Worm (Caenorhabditis elegans) whole organism, L1 larva: Measurements from ENCODE around the gene C06A8.6.

ENCODE experiments used
- C16A3.4 ChIP-seq: fragments of 150-350 bp; optimal IDR thresholded peaks from 2 replicates; lab custom pipeline; 2014; ENCODE audit warnings: missing biosample characterization, missing genetic modification characterization
- F16B12.6 ChIP-seq: fragments of 150-350 bp; optimal IDR thresholded peaks from 2 replicates; lab custom pipeline; 2014; ENCODE audit warnings: missing biosample characterization, missing genetic modification characterization
- Y116A8C.19 ChIP-seq: sonication (generic microtip); optimal IDR thresholded peaks from 2 replicates; lab custom pipeline; 2016; ENCODE audit warnings: missing compliant biosample characterization, missing genetic modification characterization, borderline replicate concordance
- blmp-1 ChIP-seq: fragments of 150-350 bp; optimal IDR thresholded peaks from 2 replicates; lab custom pipeline; 2014; ENCODE audit warnings: missing biosample characterization, missing genetic modification characterization
- ceh-8 ChIP-seq: fragments of 200-800 bp; sonication (Bioruptor generic); optimal IDR thresholded peaks from 2 replicates; lab custom pipeline; 2018; ENCODE audit warnings: mild to moderate bottlenecking, missing genetic modification characterization, moderate library complexity, missing compliant biosample characterization
- ceh-82 ChIP-seq, 3 experiments: fragments of 150-350 bp in 1 of 3; sonication (generic microtip) in 2 of 3; optimal IDR thresholded peaks; 2 replicates each; lab custom pipeline; 2014 to 2017; ENCODE audit warnings: missing biosample characterization in 3 of 3, missing genetic modification characterization in 3 of 3
- ceh-90 ChIP-seq: sonication (generic microtip); optimal IDR thresholded peaks from 2 replicates; lab custom pipeline; 2016; ENCODE audit warnings: missing genetic modification characterization, missing compliant biosample characterization
- dpl-1 ChIP-seq, 3 experiments: fragments of 150-350 bp in 2 of 3; sonication (generic microtip) in 1 of 3; optimal IDR thresholded peaks; 2 replicates each; lab custom pipeline; 2014 to 2017; ENCODE audit warnings: missing biosample characterization in 3 of 3, missing genetic modification characterization in 3 of 3, missing genetic modification reagents in 3 of 3
- dsc-1 ChIP-seq: sonication (generic microtip); optimal IDR thresholded peaks from 2 replicates; lab custom pipeline; 2016; ENCODE audit warnings: mild to moderate bottlenecking, missing genetic modification characterization, missing compliant biosample characterization
- efl-1 ChIP-seq, 4 experiments: fragments of 150-350 bp; optimal IDR thresholded peaks in 3 of 4; peaks in 1 of 4; 1 replicate in 1 of 4; 2 replicates in 3 of 4; lab custom pipeline; 2014; ENCODE audit warnings: missing biosample characterization in 2 of 4, missing genetic modification characterization in 2 of 4, missing genetic modification reagents in 2 of 4
- elt-2 ChIP-seq: sonication (generic microtip); optimal IDR thresholded peaks from 2 replicates; lab custom pipeline; 2016; ENCODE audit warnings: missing genetic modification characterization, mild to moderate bottlenecking, inconsistent platforms, missing compliant biosample characterization, missing genetic modification reagents
- elt-3 ChIP-seq, 6 experiments: fragments of 150-350 bp in 1 of 6; sonication (generic microtip); optimal IDR thresholded peaks; 2 replicates each; lab custom pipeline; 2017 to 2018; ENCODE audit warnings: missing biosample characterization in 6 of 6, missing genetic modification characterization in 6 of 6, inconsistent platforms in 1 of 6
- ets-5 ChIP-seq: fragments of 200-800 bp; sonication (Bioruptor generic); IDR thresholded peaks from 2 replicates; pipeline ENCODE4 v1.3.6; 2022; ENCODE audit warnings: missing genetic modification characterization, missing compliant biosample characterization
- fkh-10 ChIP-seq: sonication (generic microtip); optimal IDR thresholded peaks from 2 replicates; lab custom pipeline; 2017; ENCODE audit warnings: missing biosample characterization, missing genetic modification reagents, missing genetic modification characterization
- fkh-4 ChIP-seq: sonication (generic microtip); optimal IDR thresholded peaks from 2 replicates; lab custom pipeline; 2016; ENCODE audit warnings: missing compliant biosample characterization, missing genetic modification characterization, borderline replicate concordance
- hlh-17 ChIP-seq: fragments of 200-800 bp; sonication (Bioruptor generic); optimal IDR thresholded peaks from 2 replicates; lab custom pipeline; 2018; ENCODE audit warnings: missing genetic modification characterization, mild to moderate bottlenecking, missing compliant biosample characterization, moderate library complexity, borderline replicate concordance
- hpl-2 ChIP-seq: fragments of 150-350 bp; optimal IDR thresholded peaks from 2 replicates; lab custom pipeline; 2014; ENCODE audit warnings: missing biosample characterization, missing genetic modification reagents, missing genetic modification characterization
- irx-1 ChIP-seq: sonication (generic microtip); optimal IDR thresholded peaks from 2 replicates; lab custom pipeline; 2016; ENCODE audit warnings: missing genetic modification characterization, missing compliant biosample characterization
- lin-13 ChIP-seq: fragments of 150-350 bp; optimal IDR thresholded peaks from 2 replicates; lab custom pipeline; 2014; ENCODE audit warnings: missing biosample characterization, missing genetic modification reagents, missing genetic modification characterization
- lin-14 ChIP-seq: fragments of 200-800 bp; sonication (Bioruptor generic); optimal IDR thresholded peaks from 2 replicates; lab custom pipeline; 2018; ENCODE audit warnings: mild to moderate bottlenecking, missing genetic modification characterization, moderate library complexity, missing compliant biosample characterization
- lin-15B ChIP-seq: fragments of 150-350 bp; sonication (generic microtip); optimal IDR thresholded peaks from 3 replicates; lab custom pipeline; 2014; ENCODE audit warnings: missing biosample characterization, missing genetic modification characterization
- lin-35 ChIP-seq, 2 experiments: fragments of 150-350 bp; optimal IDR thresholded peaks; 2 replicates each; lab custom pipeline; 2014; ENCODE audit warnings: missing biosample characterization in 2 of 2, missing genetic modification characterization in 2 of 2, missing genetic modification reagents in 2 of 2
- lsy-2 ChIP-seq, 2 experiments: fragments of 150-350 bp; optimal IDR thresholded peaks; 2 replicates each; lab custom pipeline; 2014; ENCODE audit warnings: missing biosample characterization in 2 of 2, missing genetic modification characterization in 2 of 2
- mdl-1 ChIP-seq, 2 experiments: fragments of 150-350 bp; optimal IDR thresholded peaks; 2 replicates each; lab custom pipeline; 2014 to 2017; ENCODE audit warnings: missing biosample characterization in 2 of 2, missing genetic modification characterization in 2 of 2, inconsistent platforms in 1 of 2
- mep-1 ChIP-seq: fragments of 150-350 bp; optimal IDR thresholded peaks from 2 replicates; lab custom pipeline; 2014; ENCODE audit warnings: missing biosample characterization, missing genetic modification characterization
- nhr-47 ChIP-seq: sonication (generic microtip); optimal IDR thresholded peaks from 2 replicates; lab custom pipeline; 2016; ENCODE audit warnings: mild to moderate bottlenecking, missing genetic modification characterization, moderate library complexity, missing compliant biosample characterization
- nhr-71 ChIP-seq: sonication (generic microtip); optimal IDR thresholded peaks from 2 replicates; lab custom pipeline; 2016; ENCODE audit warnings: mild to moderate bottlenecking, missing genetic modification characterization, moderate library complexity, missing compliant biosample characterization
- nhr-84 ChIP-seq: sonication (generic microtip); optimal IDR thresholded peaks from 2 replicates; lab custom pipeline; 2017; ENCODE audit warnings: missing biosample characterization, missing genetic modification characterization
- nhr-85 ChIP-seq: sonication (generic microtip); peaks from one replicate; lab custom pipeline; 2016; ENCODE audit warnings: missing genetic modification characterization, inconsistent platforms, missing compliant biosample characterization
- rnt-1 ChIP-seq: sonication (generic microtip); optimal IDR thresholded peaks from 2 replicates; lab custom pipeline; 2016; ENCODE audit warnings: mild to moderate bottlenecking, missing genetic modification characterization, moderate library complexity, missing compliant biosample characterization
- skn-1 ChIP-seq: fragments of 150-350 bp; optimal IDR thresholded peaks from 2 replicates; lab custom pipeline; 2014; ENCODE audit warnings: missing biosample characterization, missing genetic modification characterization
- snpc-4 ChIP-seq: fragments of 150-350 bp; optimal IDR thresholded peaks from 2 replicates; lab custom pipeline; 2014; ENCODE audit warnings: missing biosample characterization, missing genetic modification characterization
- snu-23 ChIP-seq: sonication (generic microtip); optimal IDR thresholded peaks from 2 replicates; lab custom pipeline; 2016; ENCODE audit warnings: missing genetic modification characterization, missing compliant biosample characterization
- sptf-1 ChIP-seq: fragments of 150-350 bp; optimal IDR thresholded peaks from 2 replicates; lab custom pipeline; 2014; ENCODE audit warnings: missing biosample characterization, missing genetic modification characterization
- tbx-2 ChIP-seq: sonication (generic microtip); optimal IDR thresholded peaks from 2 replicates; lab custom pipeline; 2016; ENCODE audit warnings: missing genetic modification characterization, missing compliant biosample characterization
- tlp-1 ChIP-seq: fragments of 150-350 bp; optimal IDR thresholded peaks from 2 replicates; lab custom pipeline; 2014; ENCODE audit warnings: missing biosample characterization, missing genetic modification characterization
- unc-130 ChIP-seq: fragments of 150-350 bp; optimal IDR thresholded peaks from 2 replicates; lab custom pipeline; 2017; ENCODE audit warnings: missing biosample characterization, missing genetic modification characterization, inconsistent platforms
- ztf-4 ChIP-seq: fragments of 150-350 bp; optimal IDR thresholded peaks from 2 replicates; lab custom pipeline; 2014; ENCODE audit warnings: missing biosample characterization, missing genetic modification characterization

C06A8.6 gene

ce11 chrII:7777320-7777978 lies 5.2 kb downstream of the C06A8.6 start, which contains the start of gene mthf-1 (continued):
- TF ChIP-seq dpl-1 (GFP tag; optimal IDR thresholded peaks at IDR 0.05; lab: Kevin White, UChicago): peak in 1 of 3 experiments; percentile 17
- no peak for TF ChIP-seq sptf-1 (tag; lab: Kevin White, UChicago)
- no peak for TF ChIP-seq tbx-2
- peak in 1 of 2 experiments; percentile 60 for TF ChIP-seq lin-35 (GFP tag; optimal IDR thresholded peaks at IDR 0.05; lab: Kevin White, UChicago)
- TF ChIP-seq Y116A8C.19 (tag; lab: Kevin White, UChicago): no peak

ce11 chrII:7778273-7778672 lies 6.0 kb downstream of the C06A8.6 start:
- TF ChIP-seq lin-15B (tag; lab: Kevin White, UChicago) (no peak), elt-2 (tag; lab: Kevin White, UChicago) (peak; percentile 4)

ce11 chrII:7781102-7781616 lies 8.9 kb downstream of the C06A8.6 start, which contains the start of the genes snpc-1.1 and spdl-1:
TSS of gene snpc-1.1 (minus strand) at chrII:7781301.
TSS of gene spdl-1 (plus strand) at chrII:7781566.
- TF ChIP-seq tlp-1 (tag; lab: Kevin White, UChicago) (no peak), dpl-1 (GFP tag; optimal IDR thresholded peaks at IDR 0.05; lab: Kevin White, UChicago) (peak; percentile 71 to 88 (median 77)), nhr-85 (peak; percentile 5), elt-3 (tag; optimal IDR thresholded peaks at IDR 0.05; lab: Kevin White, UChicago) (no peak), lsy-2 (tag; optimal IDR thresholded peaks at IDR 0.05; lab: Kevin White, UChicago) (peak in 1 of 2 experiments; percentile 65), lin-15B (tag; lab: Kevin White, UChicago) (peak; percentile 1), skn-1 (tag; lab: Kevin White, UChicago) (peak; percentile 27), efl-1 (optimal IDR thresholded peaks at IDR 0.05; lab: Kevin White, UChicago) (peak; percentile 75 to 79), efl-1 (GFP tag; optimal IDR thresholded peaks at IDR 0.05 in 1 of 2; lab: Kevin White, UChicago) (peak; percentile 84 to 97), hpl-2 (no peak), nhr-84 (tag; lab: Kevin White, UChicago) (no peak), ets-5 (no peak), nhr-71 (no peak), blmp-1 (tag; lab: Kevin White, UChicago) (peak; percentile 53), fkh-10 (GFP tag; lab: Kevin White, UChicago) (no peak), fkh-4 (tag; lab: Kevin White, UChicago) (no peak), mdl-1 (tag; optimal IDR thresholded peaks at IDR 0.05; lab: Kevin White, UChicago) (peak in 1 of 2 experiments; percentile 7), mep-1 (peak; percentile 30), unc-130 (tag; lab: Kevin White, UChicago) (no peak), C16A3.4 (peak; percentile 2), snu-23 (peak; percentile 24), lin-35 (GFP tag; optimal IDR thresholded peaks at IDR 0.05; lab: Kevin White, UChicago) (peak; percentile 67 to 91), ztf-4 (tag; lab: Kevin White, UChicago) (no peak), ceh-82 (tag; optimal IDR thresholded peaks at IDR 0.05; lab: Kevin White, UChicago) (peak in 1 of 3 experiments; percentile 7), F16B12.6 (no peak), rnt-1 (tag; lab: Kevin White, UChicago) (peak; percentile 22), snpc-4 (tag; lab: Kevin White, UChicago) (no peak), lin-14 (peak; percentile 13)

ce11 chrII:7783467-7783959 lies 11.2 kb downstream of the C06A8.6 start, which contains the start of gene skr-17:
TSS of gene skr-17 (plus strand) at chrII:7783517.
- TF ChIP-seq lin-14 (no peak), dsc-1 (no peak), lin-13 (GFP tag; lab: Kevin White, UChicago) (no peak), hlh-17 (no peak), efl-1 (optimal IDR thresholded peaks at IDR 0.05; lab: Kevin White, UChicago) (peak; percentile 18 to 59), efl-1 (GFP tag; optimal IDR thresholded peaks at IDR 0.05 in 1 of 2; lab: Kevin White, UChicago) (peak in 1 of 2 experiments; percentile 23), ceh-82 (tag; optimal IDR thresholded peaks at IDR 0.05; lab: Kevin White, UChicago) (no peak), ceh-90 (tag; lab: Kevin White, UChicago) (no peak), nhr-47 (tag; lab: Kevin White, UChicago) (no peak), ceh-8 (no peak), dpl-1 (GFP tag; optimal IDR thresholded peaks at IDR 0.05; lab: Kevin White, UChicago) (peak in 1 of 3 experiments; percentile 33), irx-1 (tag; lab: Kevin White, UChicago) (no peak)
